Fruit fly (Drosophila melanogaster) whole organism, prepupa: ENCODE data around the gene Imp.
A peak's percentile ranks its signal among the peaks of the same experiment; 100 is the strongest.

Source experiments
- Blimp-1 ChIP-seq: fragments of 200-800 bp; sonication (Bioruptor generic); optimal IDR thresholded peaks from 3 replicates; lab custom pipeline; 2017; ENCODE audit warnings: missing biosample characterization, missing genetic modification characterization, mild to moderate bottlenecking, moderate library complexity, missing genetic modification reagents
- CG10669 ChIP-seq: fragments of 200-800 bp; sonication (Bioruptor generic); optimal IDR thresholded peaks from 3 replicates; lab custom pipeline; 2018; ENCODE audit warnings: missing biosample characterization, mild to moderate bottlenecking, missing genetic modification characterization, moderate library complexity
- CG11762 ChIP-seq: fragments of 200-800 bp; sonication (Bioruptor generic); optimal IDR thresholded peaks from 3 replicates; lab custom pipeline; 2016; ENCODE audit warnings: missing biosample characterization, missing genetic modification characterization; ENCODE audit not compliant: insufficient read depth
- CG15336 ChIP-seq: fragments of 200-800 bp; sonication (Bioruptor generic); IDR thresholded peaks from 2 replicates; pipeline ENCODE4 v1.3.6; 2022; ENCODE audit warnings: missing biosample characterization, missing genetic modification characterization
- CG3032 ChIP-seq: fragments of 200-800 bp; optimal IDR thresholded peaks from 2 replicates; lab custom pipeline; 2019; ENCODE audit warnings: missing biosample characterization, mild to moderate bottlenecking, missing genetic modification characterization, moderate library complexity
- CG31627 ChIP-seq: fragments of 200-800 bp; sonication (Bioruptor generic); optimal IDR thresholded peaks from 3 replicates; lab custom pipeline; 2016; ENCODE audit warnings: missing biosample characterization, missing genetic modification characterization
- CG34406 ChIP-seq: fragments of 200-800 bp; sonication (Bioruptor generic); optimal IDR thresholded peaks from 3 replicates; lab custom pipeline; 2016; ENCODE audit warnings: missing biosample characterization, missing genetic modification characterization
- CG6163 ChIP-seq: fragments of 200-800 bp; sonication (Bioruptor generic); IDR thresholded peaks from 3 replicates; pipeline ENCODE4 v1.3.6; 2022; ENCODE audit warnings: missing biosample characterization, missing genetic modification characterization
- Eip75B ChIP-seq: fragments of 200-800 bp; sonication (Bioruptor generic); optimal IDR thresholded peaks from 3 replicates; lab custom pipeline; 2016; ENCODE audit warnings: missing biosample characterization, missing genetic modification characterization
- Eip93F ChIP-seq: fragments of 200-800 bp; sonication (Bioruptor generic); optimal IDR thresholded peaks from 2 replicates; lab custom pipeline; 2016; ENCODE audit warnings: missing biosample characterization, mild to moderate bottlenecking, missing genetic modification characterization
- Ets96B ChIP-seq: fragments of 200-800 bp; optimal IDR thresholded peaks from 2 replicates; lab custom pipeline; 2019; ENCODE audit warnings: missing biosample characterization, mild to moderate bottlenecking, missing genetic modification characterization, moderate library complexity
- Gug ChIP-seq: fragments of 200-800 bp; sonication (Bioruptor generic); IDR thresholded peaks from 2 replicates; pipeline ENCODE4 v1.3.6; 2022; ENCODE audit warnings: missing biosample characterization, missing genetic modification characterization
- OdsH ChIP-seq: fragments of 200-800 bp; sonication (Bioruptor generic); optimal IDR thresholded peaks from 3 replicates; lab custom pipeline; 2016; ENCODE audit warnings: missing biosample characterization, missing genetic modification characterization
- Smox ChIP-seq: fragments of 200-800 bp; sonication (Bioruptor generic); optimal IDR thresholded peaks from 3 replicates; lab custom pipeline; 2016; ENCODE audit warnings: missing biosample characterization, missing genetic modification characterization
- cyc ChIP-seq: fragments of 200-800 bp; sonication (Bioruptor generic); optimal IDR thresholded peaks from 3 replicates; lab custom pipeline; 2016; ENCODE audit warnings: missing biosample characterization, missing genetic modification characterization
- dsx ChIP-seq: fragments of 200-800 bp; optimal IDR thresholded peaks from 3 replicates; lab custom pipeline; 2019; ENCODE audit warnings: missing biosample characterization, mild to moderate bottlenecking, missing genetic modification characterization, moderate library complexity; ENCODE audit not compliant: poor library complexity, severe bottlenecking
- fd59A ChIP-seq: fragments of 200-800 bp; sonication (Bioruptor generic); optimal IDR thresholded peaks from 2 replicates; lab custom pipeline; 2017; ENCODE audit warnings: missing biosample characterization, mild to moderate bottlenecking, missing genetic modification characterization, missing genetic modification reagents
- fd85E ChIP-seq: fragments of 200-800 bp; sonication (Bioruptor generic); optimal IDR thresholded peaks from 3 replicates; lab custom pipeline; 2016; ENCODE audit warnings: missing biosample characterization, missing genetic modification characterization
- fkh ChIP-seq: fragments of 200-800 bp; sonication (Bioruptor generic); optimal IDR thresholded peaks from 3 replicates; lab custom pipeline; 2017; ENCODE audit warnings: missing biosample characterization, mild to moderate bottlenecking, missing genetic modification characterization, moderate library complexity
- net ChIP-seq: fragments of 200-800 bp; sonication (Bioruptor generic); optimal IDR thresholded peaks from 3 replicates; lab custom pipeline; 2016; ENCODE audit warnings: missing biosample characterization, missing genetic modification characterization
- salr ChIP-seq, 2 experiments: fragments of 200-800 bp; sonication (Bioruptor generic); optimal IDR thresholded peaks; 3 replicates each; lab custom pipeline; 2016 to 2018; ENCODE audit warnings: missing biosample characterization in 2 of 2, missing genetic modification characterization in 2 of 2, mild to moderate bottlenecking in 1 of 2
- ss ChIP-seq, 2 experiments: fragments of 200-800 bp; sonication (Bioruptor generic); optimal IDR thresholded peaks; 2 replicates in 1 of 2; 3 replicates in 1 of 2; lab custom pipeline; 2017 to 2018; ENCODE audit warnings: mild to moderate bottlenecking in 2 of 2, missing biosample characterization in 2 of 2, missing genetic modification characterization in 2 of 2, moderate library complexity in 1 of 2
- svp ChIP-seq: fragments of 200-800 bp; sonication (Bioruptor generic); peaks from one replicate; lab custom pipeline; 2016; ENCODE audit warnings: missing biosample characterization, missing genetic modification characterization
- topi ChIP-seq: fragments of 200-800 bp; sonication (Bioruptor generic); optimal IDR thresholded peaks from 3 replicates; lab custom pipeline; 2016; ENCODE audit warnings: missing biosample characterization, missing genetic modification characterization

The Imp gene

DNA sequence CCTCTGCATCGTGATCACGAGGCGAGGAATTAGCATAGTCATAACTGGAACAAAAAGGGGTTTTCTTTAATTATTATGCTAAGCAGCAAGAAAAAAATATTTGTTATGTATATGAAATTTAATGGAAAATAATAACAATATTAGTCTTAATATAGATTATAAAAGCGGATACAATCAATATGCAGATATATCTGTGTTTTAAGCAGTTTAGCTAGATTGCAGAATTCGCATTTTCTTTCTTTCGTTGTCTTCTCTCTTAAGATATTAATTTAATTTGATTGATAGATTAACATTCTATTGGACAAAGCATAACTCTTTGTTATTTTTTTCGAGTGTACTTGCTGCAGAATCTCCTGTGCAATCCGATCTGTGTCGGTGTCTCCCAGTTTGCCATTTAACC lies 3.2 kb upstream of the Imp start (continued):
- TF ChIP-seq cyc (GFP tag; lab: Kevin White, UChicago) (no peak), CG11762 (GFP tag; lab: Kevin White, UChicago) (no peak), Eip75B (no peak), Ets96B (tag; lab: Kevin White, UChicago) (peak; percentile 27), svp (GFP tag; lab: Kevin White, UChicago) (peak; percentile 74), salr (GFP tag; optimal IDR thresholded peaks at IDR 0.05; lab: Kevin White, UChicago) (no peak), CG3032 (peak; percentile 35)

DNA sequence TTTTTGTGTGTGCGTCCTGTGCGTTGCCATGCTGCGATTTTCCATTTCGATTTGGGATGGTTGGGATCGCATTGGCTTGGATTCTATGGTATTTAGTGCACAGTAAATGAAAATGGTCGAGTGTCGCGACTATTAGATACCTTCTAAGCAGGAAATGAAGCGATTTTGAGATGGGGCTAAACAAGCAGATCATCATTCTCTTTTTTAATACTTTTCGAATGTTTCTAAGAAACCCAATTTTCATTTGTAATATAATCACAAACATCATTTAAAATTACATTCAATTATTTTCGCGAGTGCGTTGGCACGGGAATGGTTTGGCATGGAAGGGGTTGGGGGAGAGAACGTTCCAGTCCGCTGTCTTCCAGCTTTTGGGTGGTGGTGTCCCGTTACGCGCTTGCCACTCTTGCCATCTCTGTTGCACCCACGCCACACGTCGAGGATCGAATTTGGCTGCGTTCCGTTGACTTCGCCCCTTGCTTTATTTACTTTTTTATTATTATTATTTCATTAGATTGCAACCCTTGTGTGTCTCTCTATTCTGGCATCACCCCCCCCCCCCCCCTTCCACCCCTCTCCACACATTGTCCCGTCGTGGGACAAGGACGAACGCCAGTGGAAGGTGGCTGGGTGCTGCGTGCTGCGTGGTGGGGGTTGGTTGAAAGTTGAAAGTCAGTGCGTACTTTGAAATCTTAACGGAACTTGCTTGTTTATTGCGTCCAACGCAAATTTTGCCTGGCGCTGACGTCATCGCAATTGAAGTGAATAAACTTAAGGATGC lies 1.5 kb upstream of the Imp start:
- TF ChIP-seq fd59A (GFP tag; lab: Kevin White, UChicago) (no peak), Smox (no peak), Eip93F (GFP tag; lab: Kevin White, UChicago) (no peak), fd85E (GFP tag; lab: Kevin White, UChicago) (no peak), CG34406 (GFP tag; lab: Kevin White, UChicago) (no peak), CG6163 (GFP tag; lab: Robert Waterston, UW) (no peak)

DNA sequence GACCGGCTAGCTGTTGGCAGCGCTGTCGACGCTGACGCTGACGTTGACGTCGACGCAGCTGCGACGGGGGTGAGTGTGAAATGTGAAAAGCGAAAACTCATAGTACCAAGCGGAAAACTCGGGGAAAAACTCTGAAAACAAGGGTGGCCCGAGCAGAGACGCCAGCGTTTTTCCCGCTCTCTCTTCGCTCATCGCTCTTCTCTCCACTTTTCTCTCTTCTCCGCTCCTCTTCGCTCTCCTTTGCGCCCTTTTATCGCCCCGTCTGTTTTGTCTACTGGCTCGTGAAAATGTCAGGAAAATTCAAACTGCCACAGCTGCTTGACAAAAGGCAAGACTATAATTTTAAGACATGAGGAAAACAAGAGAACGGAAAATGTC lies 647 bp downstream of the Imp start:
- no peak for TF ChIP-seq fd59A (GFP tag; lab: Kevin White, UChicago)

DNA sequence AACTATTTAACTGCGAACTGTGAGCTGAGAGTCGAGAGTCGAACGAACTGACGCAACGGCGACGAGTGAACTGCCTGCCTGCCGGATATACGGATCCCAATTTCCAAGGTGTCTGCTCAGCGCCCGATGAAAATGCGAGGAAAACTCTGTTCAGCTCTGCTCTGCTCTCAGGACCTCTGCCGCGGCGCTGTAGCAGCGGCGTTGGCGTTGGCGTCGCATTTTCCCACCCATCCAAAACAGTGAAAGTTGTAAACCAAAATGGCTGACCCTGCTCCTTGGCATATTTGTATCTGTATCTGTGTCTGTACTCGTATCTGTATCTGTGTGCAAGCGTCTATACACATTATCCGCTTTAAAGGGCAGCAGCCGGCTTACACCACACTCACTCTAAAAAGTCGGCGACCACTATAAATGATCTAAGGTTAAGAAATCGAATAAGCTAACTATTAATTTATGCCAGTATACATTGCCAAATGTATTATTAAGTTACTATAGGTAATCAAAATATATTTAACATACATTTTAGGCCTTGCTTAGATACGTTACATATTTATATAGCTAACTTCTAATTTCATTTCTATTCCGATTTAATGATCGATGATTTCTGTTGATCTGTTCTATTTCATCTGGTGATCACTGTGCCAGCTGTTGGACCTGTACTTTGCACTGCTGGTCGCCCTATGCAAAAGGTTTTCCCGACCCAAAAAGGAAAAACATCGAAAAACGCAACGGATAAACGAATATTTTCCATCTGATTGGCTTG lies 1.2 kb downstream of the Imp start:
- TF ChIP-seq CG31627, result no peak
- TF ChIP-seq svp (GFP tag; lab: Kevin White, UChicago), result peak; percentile 21

DNA sequence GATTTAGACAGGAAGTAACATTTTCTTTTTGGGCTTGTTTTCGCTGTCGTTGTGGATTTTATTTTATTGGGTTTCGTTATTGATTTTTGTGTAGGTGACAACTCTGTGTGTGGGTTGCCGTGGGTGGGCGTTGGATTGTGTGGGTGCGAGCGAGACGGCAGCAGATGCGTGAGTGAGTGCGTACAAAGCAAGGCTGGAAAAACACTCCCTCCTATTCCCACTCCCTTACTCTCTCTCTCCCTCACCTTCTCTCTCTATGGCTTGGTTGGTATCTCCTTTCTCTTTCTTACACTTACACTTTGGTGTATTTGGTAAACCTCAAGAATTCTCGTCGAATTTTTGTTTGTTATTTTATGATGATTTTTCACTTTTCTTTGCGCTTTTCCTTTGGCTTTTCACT lies 2.0 kb downstream of the Imp start:
- peak; percentile 28 for TF ChIP-seq fkh
- no peak for TF ChIP-seq Eip75B

DNA sequence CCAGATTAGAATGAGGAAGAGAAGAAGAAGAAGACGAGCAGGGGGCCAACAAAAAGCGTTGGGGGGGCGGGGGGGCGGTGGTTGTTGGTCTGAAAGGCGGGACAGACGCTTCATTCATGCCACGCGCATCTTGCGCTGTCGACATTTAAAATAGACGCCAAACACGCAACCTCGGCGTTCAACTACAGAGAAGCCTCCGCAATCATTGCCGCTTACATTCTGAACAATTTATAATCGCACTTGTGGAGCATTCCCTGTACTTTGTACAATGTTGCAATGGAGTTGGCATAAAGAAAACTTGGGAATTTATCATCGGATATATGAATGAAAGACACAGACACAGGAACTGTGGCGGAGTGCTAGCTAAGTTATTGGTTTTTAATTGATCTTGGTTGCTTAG lies 3.3 kb downstream of the Imp start:
- TF ChIP-seq dsx (GFP tag; lab: Kevin White, UChicago) (peak; percentile 88), OdsH (GFP tag; lab: Kevin White, UChicago) (no peak), CG10669 (no peak), ss (GFP tag; optimal IDR thresholded peaks at IDR 0.05; lab: Kevin White, UChicago) (peak in 1 of 2 experiments; percentile 73)
- TF ChIP-seq, all 60 proteins: peak for 2

DNA sequence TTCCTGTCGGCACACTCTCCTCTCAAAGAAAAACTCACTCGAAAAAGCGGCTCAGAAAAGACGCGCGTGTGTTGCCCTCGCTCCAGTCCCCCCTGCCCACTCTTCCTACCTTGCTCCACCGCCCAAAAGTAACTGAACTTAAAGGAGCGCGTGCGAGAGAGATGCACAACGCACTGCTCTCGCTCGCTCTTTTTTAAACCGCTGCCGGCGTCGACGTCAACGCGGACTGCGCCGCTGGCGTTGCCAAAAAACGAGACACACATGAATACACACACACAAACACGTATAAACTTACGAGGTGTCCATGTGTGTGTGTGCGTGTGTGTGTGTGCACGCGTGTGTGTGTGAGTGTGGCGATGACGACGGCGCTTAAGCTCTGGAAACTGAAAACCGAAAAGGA lies 7.2 kb downstream of the Imp start:
- TF ChIP-seq Blimp-1 (GFP tag; lab: Kevin White, UChicago), result no peak
- TF ChIP-seq Gug (GFP tag; lab: Robert Waterston, UW), result no peak
- TF ChIP-seq Ets96B (tag; lab: Kevin White, UChicago), result no peak
- TF ChIP-seq topi (GFP tag; lab: Kevin White, UChicago), result no peak
- TF ChIP-seq CG15336 (GFP tag; lab: Robert Waterston, UW), result no peak
- no peak for TF ChIP-seq net (GFP tag; lab: Kevin White, UChicago)
- TF ChIP-seq ss (GFP tag; optimal IDR thresholded peaks at IDR 0.05; lab: Kevin White, UChicago), result no peak
